Worm (Caenorhabditis elegans) whole organism, midembryonic: Measurements from ENCODE around the gene C52A10.3.

Experiments
- T22C8.4 ChIP-seq: fragments of 200-800 bp; sonication (Bioruptor generic); IDR thresholded peaks from 2 replicates; pipeline ENCODE4 v1.3.6; 2022; ENCODE audit warnings: missing genetic modification characterization, missing compliant biosample characterization
- cog-1 ChIP-seq: sonication (generic microtip); optimal IDR thresholded peaks from 2 replicates; lab custom pipeline; 2016; ENCODE audit warnings: missing genetic modification characterization, missing compliant biosample characterization
- flt-1 ChIP-seq: fragments of 200-800 bp; sonication (Bioruptor generic); IDR thresholded peaks from 2 replicates; pipeline ENCODE4 v1.3.6; 2022; ENCODE audit warnings: missing genetic modification characterization, missing compliant biosample characterization
- klf-2 ChIP-seq: fragments of 200-800 bp; sonication (Bioruptor generic); conservative IDR thresholded peaks from 2 replicates; pipeline ENCODE4 v1.3.6; 2022; ENCODE audit warnings: missing genetic modification reagents, missing genetic modification characterization, missing compliant biosample characterization
- med-1 ChIP-seq: sonication (generic microtip); optimal IDR thresholded peaks from 2 replicates; lab custom pipeline; 2017; ENCODE audit warnings: missing genetic modification characterization, mild to moderate bottlenecking, missing compliant biosample characterization, antibody characterized with exemption, missing genetic modification reagents; ENCODE audit not compliant: insufficient read depth
- ref-1 ChIP-seq: fragments of 200-800 bp; sonication (Bioruptor generic); conservative IDR thresholded peaks from 2 replicates; pipeline ENCODE4 v1.3.6; 2022; ENCODE audit warnings: missing genetic modification reagents, missing genetic modification characterization, missing compliant biosample characterization
- tab-1 ChIP-seq: fragments of 200-800 bp; sonication (Bioruptor generic); IDR thresholded peaks from 2 replicates; pipeline ENCODE4 v1.3.6; 2022; ENCODE audit warnings: missing genetic modification characterization, missing compliant biosample characterization
- ztf-23 ChIP-seq: fragments of 200-800 bp; sonication (Bioruptor generic); IDR thresholded peaks from 2 replicates; pipeline ENCODE4 v1.3.6; 2022; ENCODE audit warnings: missing genetic modification reagents, missing genetic modification characterization, missing compliant biosample characterization
- ztf-29 ChIP-seq: fragments of 200-800 bp; sonication (Bioruptor generic); IDR thresholded peaks from 2 replicates; pipeline ENCODE4 v1.3.6; 2022; ENCODE audit warnings: missing genetic modification reagents, missing genetic modification characterization, missing compliant biosample characterization

C52A10.3 gene

DNA sequence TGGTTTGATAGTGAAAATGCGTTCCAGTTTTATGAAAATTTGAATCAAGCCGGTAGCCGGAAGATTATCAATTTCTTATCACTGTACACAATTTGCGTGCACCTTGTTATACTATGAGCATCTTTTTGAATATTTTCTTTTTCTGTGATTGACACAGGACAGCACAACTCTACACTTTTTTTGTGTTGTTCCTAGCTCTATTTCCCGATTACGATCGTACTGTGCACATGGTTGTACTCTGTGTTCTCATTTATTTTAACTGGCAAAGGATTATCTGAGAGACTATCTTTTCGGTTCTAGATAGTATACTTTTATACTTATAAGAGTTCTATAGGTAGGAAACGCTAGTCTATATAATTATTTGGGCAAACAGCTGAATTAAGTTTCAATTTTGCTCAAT, 32.7 kb upstream of the C52A10.3 start:
- TF ChIP-seq ref-1 (GFP tag; lab: Robert Waterston, UW) (no peak), flt-1 (GFP tag; lab: Robert Waterston, UW) (no peak), med-1 (no peak), ztf-23 (GFP tag; lab: Robert Waterston, UW) (no peak), T22C8.4 (GFP tag; lab: Robert Waterston, UW) (no peak), klf-2 (GFP tag; lab: Robert Waterston, UW) (no peak), cog-1 (tag; lab: Kevin White, UChicago) (no peak)

- TF ChIP-seq cog-1 (tag; lab: Kevin White, UChicago) (peak; percentile 12), flt-1 (GFP tag; lab: Robert Waterston, UW) (no peak), ztf-23 (GFP tag; lab: Robert Waterston, UW) (no peak), klf-2 (GFP tag; lab: Robert Waterston, UW) (no peak), tab-1 (GFP tag; lab: Robert Waterston, UW) (no peak), med-1 (no peak)
Observed at ce11 chrV:5271487-5271886, 32.2 kb upstream of the C52A10.3 start.

ce11 chrV:5269024-5269535, 29.8 kb upstream of the C52A10.3 start, which contains the start of gene penr-1:
penr-1 (plus strand) TSS chrV:5269485.
- TF ChIP-seq ztf-23 (GFP tag; lab: Robert Waterston, UW) (no peak), ref-1 (GFP tag; lab: Robert Waterston, UW) (no peak), T22C8.4 (GFP tag; lab: Robert Waterston, UW) (0 out of 2 replicates have a peak, but pooled peaks have one; percentile 35), cog-1 (tag; lab: Kevin White, UChicago) (no peak)

DNA sequence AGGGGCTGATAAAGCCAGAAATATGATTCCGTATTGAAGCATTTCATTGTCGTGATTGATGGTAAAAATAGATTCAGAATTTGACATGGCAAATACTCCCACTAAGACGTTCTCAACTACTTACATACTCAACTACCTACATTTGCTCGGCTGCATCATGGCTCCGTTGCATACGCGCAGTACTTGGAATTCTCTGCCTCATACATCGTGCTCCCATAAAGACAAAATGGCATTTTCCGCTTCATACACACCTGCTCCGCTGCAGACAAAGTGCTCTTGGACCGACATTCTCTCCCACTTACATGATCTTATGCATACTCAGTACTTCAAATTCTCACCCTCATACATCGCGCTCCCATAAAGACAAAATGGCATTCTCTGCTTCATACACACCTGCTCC, 26.3 kb upstream of the C52A10.3 start, which contains the start of the genes srt-69 and B0238.12:
srt-69 (minus strand) TSS at position 101 of the 400 bp plus-strand sequence.
B0238.12 (plus strand) TSS at position 264 of the 400 bp plus-strand sequence.
- TF ChIP-seq cog-1 (tag; lab: Kevin White, UChicago) (no peak), ztf-29 (no peak), T22C8.4 (GFP tag; lab: Robert Waterston, UW) (no peak)

DNA sequence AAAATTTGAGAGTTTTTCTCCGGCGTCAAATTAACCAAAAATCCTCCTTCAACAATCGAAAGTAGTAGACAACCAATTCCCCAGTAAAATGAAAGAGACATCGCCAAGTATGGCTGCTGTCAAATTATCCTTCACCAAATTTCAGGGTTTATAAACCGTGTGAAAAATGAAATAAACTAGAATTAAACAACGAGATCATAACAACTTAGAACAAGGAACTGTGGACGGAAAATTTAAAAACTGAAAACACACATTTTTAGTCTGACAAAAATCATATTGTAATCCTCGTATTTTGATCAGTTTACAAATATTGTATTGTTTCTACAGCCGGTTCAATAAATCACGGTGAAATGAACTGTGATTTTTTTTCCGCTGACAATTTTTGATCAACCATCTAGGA, 23.7 kb upstream of the C52A10.3 start, which contains the start of gene cest-30:
cest-30 (minus strand) TSS at position 101 of the 400 bp plus-strand sequence.
- TF ChIP-seq tab-1 (GFP tag; lab: Robert Waterston, UW): no peak
- TF ChIP-seq cog-1 (tag; lab: Kevin White, UChicago): no peak
- no peak for TF ChIP-seq ztf-23 (GFP tag; lab: Robert Waterston, UW)
- TF ChIP-seq klf-2 (GFP tag; lab: Robert Waterston, UW): no peak
- TF ChIP-seq ztf-29: no peak
- no peak for TF ChIP-seq ref-1 (GFP tag; lab: Robert Waterston, UW)
- no peak for TF ChIP-seq T22C8.4 (GFP tag; lab: Robert Waterston, UW)
- TF ChIP-seq med-1: no peak
- no peak for TF ChIP-seq flt-1 (GFP tag; lab: Robert Waterston, UW)

DNA sequence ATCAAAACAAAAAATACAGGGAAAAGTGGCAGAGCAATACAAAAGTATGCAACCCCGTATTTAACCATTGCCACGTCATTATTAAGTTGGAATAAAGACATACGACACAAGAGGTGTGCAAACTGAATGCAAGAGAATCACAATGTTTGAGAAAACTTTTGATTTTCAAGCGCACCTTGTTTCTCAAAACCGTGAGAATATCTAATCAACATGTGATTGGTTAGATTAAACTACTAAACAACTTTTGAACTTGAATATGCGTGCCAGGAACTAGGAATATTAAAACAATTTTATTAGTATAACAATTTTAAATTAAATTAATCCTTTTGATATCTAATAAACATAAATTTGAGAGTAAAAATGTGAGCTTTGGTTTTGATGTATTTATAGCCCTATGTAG, 20.1 kb upstream of the C52A10.3 start, which contains the start of gene srt-70:
srt-70 (minus strand) TSS at position 101 of the 400 bp plus-strand sequence.
- TF ChIP-seq T22C8.4 (GFP tag; lab: Robert Waterston, UW) (no peak), med-1 (no peak), flt-1 (GFP tag; lab: Robert Waterston, UW) (no peak), ztf-23 (GFP tag; lab: Robert Waterston, UW) (no peak), klf-2 (GFP tag; lab: Robert Waterston, UW) (no peak), ztf-29 (no peak), tab-1 (GFP tag; lab: Robert Waterston, UW) (no peak), cog-1 (tag; lab: Kevin White, UChicago) (no peak), ref-1 (GFP tag; lab: Robert Waterston, UW) (no peak)

ce11 chrV:5257358-5257757, 18.1 kb upstream of the C52A10.3 start, which contains the start of gene srt-67:
srt-67 (minus strand) TSS chrV:5257458.
- no peak for TF ChIP-seq klf-2 (GFP tag; lab: Robert Waterston, UW)
- no peak for TF ChIP-seq ref-1 (GFP tag; lab: Robert Waterston, UW)
- no peak for TF ChIP-seq tab-1 (GFP tag; lab: Robert Waterston, UW)
- TF ChIP-seq med-1: no peak
- TF ChIP-seq ztf-23 (GFP tag; lab: Robert Waterston, UW): no peak
- TF ChIP-seq flt-1 (GFP tag; lab: Robert Waterston, UW): no peak
- TF ChIP-seq cog-1 (tag; lab: Kevin White, UChicago): no peak
- no peak for TF ChIP-seq ztf-29
- TF ChIP-seq T22C8.4 (GFP tag; lab: Robert Waterston, UW): no peak

DNA sequence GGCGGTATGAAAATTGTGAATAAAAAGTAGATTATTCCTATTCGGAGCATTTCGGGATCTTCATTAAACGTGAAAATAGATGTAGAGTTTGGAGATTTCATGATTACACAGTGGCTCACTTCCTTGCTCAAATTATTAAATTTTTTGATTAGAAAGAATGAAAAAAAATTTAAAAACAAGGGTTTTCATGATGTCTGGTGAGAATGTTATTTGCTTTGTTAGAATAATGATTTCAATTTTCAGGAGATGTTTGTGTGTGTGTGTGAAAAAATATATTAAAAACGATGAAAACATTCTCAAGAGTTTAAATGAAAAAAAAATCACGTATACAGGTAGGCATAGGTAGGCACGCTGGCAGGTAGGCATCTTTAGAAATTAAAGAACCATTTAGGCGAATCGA, 12.7 kb upstream of the C52A10.3 start, which contains the start of gene srt-68:
srt-68 (minus strand) TSS at position 101 of the 400 bp plus-strand sequence.
- TF ChIP-seq flt-1 (GFP tag; lab: Robert Waterston, UW) (no peak), med-1 (no peak), cog-1 (tag; lab: Kevin White, UChicago) (no peak), tab-1 (GFP tag; lab: Robert Waterston, UW) (no peak), ztf-23 (GFP tag; lab: Robert Waterston, UW) (no peak), klf-2 (GFP tag; lab: Robert Waterston, UW) (no peak), T22C8.4 (GFP tag; lab: Robert Waterston, UW) (no peak), ref-1 (GFP tag; lab: Robert Waterston, UW) (no peak), ztf-29 (no peak)

ce11 chrV:5243036-5243435, 3.7 kb upstream of the C52A10.3 start, which contains the start of gene cest-35.1:
cest-35.1 (minus strand) TSS chrV:5243136.
- no peak for TF ChIP-seq ref-1 (GFP tag; lab: Robert Waterston, UW)
- TF ChIP-seq med-1: no peak
- no peak for TF ChIP-seq cog-1 (tag; lab: Kevin White, UChicago)
- TF ChIP-seq ztf-29: no peak
- TF ChIP-seq flt-1 (GFP tag; lab: Robert Waterston, UW): no peak
- no peak for TF ChIP-seq tab-1 (GFP tag; lab: Robert Waterston, UW)
- no peak for TF ChIP-seq klf-2 (GFP tag; lab: Robert Waterston, UW)
- TF ChIP-seq T22C8.4 (GFP tag; lab: Robert Waterston, UW): no peak
- no peak for TF ChIP-seq ztf-23 (GFP tag; lab: Robert Waterston, UW)
